Fruit fly (Drosophila melanogaster): ENCODE results near the gene Sgs8.

Gene Sgs8

dm6 chr3L:11491222-11491873 lies 17.8 kb downstream of the Sgs8 start (continued):
- TF ChIP-seq unpg (GFP tag; optimal IDR thresholded peaks at IDR 0.05): peak; percentile 64
- peak; percentile 8 for TF ChIP-seq Atf3 (GFP tag; optimal IDR thresholded peaks at IDR 0.05)
- no peak for TF ChIP-seq psq (GFP tag; optimal IDR thresholded peaks at IDR 0.05)
- TF ChIP-seq Ssrp (tag; optimal IDR thresholded peaks at IDR 0.05): peak; percentile 53
- TF ChIP-seq gsb (GFP tag; IDR thresholded peaks at IDR 0.05): peak; percentile 65
- TF ChIP-seq CG30403 (GFP tag; optimal IDR thresholded peaks at IDR 0.05): peak; percentile 69
- no peak for TF ChIP-seq bbx (GFP tag; IDR thresholded peaks at IDR 0.05; ENCODE audit: partially characterized antibody)
- TF ChIP-seq run (tag; optimal IDR thresholded peaks at IDR 0.05): peak; percentile 5
- TF ChIP-seq her (GFP tag; optimal IDR thresholded peaks at IDR 0.05): peak; percentile 48
- peak; percentile 52 for TF ChIP-seq CG11695 (GFP tag; IDR thresholded peaks at IDR 0.05)
- peak; percentile 66; the same call in 1 of the 2 replicates for TF ChIP-seq E2f1 (GFP tag; IDR thresholded peaks at IDR 0.05)
- no peak for TF ChIP-seq disco-r (GFP tag; optimal IDR thresholded peaks at IDR 0.05)
- peak; percentile 1 to 53 for TF ChIP-seq chif (GFP tag; optimal IDR thresholded peaks at IDR 0.05)
- no peak for TF ChIP-seq Sry-β (GFP tag; optimal IDR thresholded peaks at IDR 0.05)
- TF ChIP-seq CG15601 (tag; optimal IDR thresholded peaks at IDR 0.05): no peak
- TF ChIP-seq CG2712 (tag; optimal IDR thresholded peaks at IDR 0.05): peak; percentile 70
- no peak for TF ChIP-seq Trl (optimal IDR thresholded peaks at IDR 0.05)
- no peak for TF ChIP-seq Trl (GFP tag; optimal IDR thresholded peaks at IDR 0.05)
- peak; percentile 80 for TF ChIP-seq dysf (GFP tag; IDR thresholded peaks at IDR 0.05)
- TF ChIP-seq CG13424 (tag; optimal IDR thresholded peaks at IDR 0.05): peak; percentile 68
- TF ChIP-seq CG9876 (GFP tag; optimal IDR thresholded peaks at IDR 0.05): no peak
- no peak for TF ChIP-seq cad (GFP tag; optimal IDR thresholded peaks at IDR 0.05)
- no peak; the same call in 2 of the 3 replicates for TF ChIP-seq CG11456 (GFP tag; IDR thresholded peaks at IDR 0.05)
- TF ChIP-seq Dip2 (GFP tag; IDR thresholded peaks at IDR 0.05): no peak
- TF ChIP-seq nau (GFP tag; optimal IDR thresholded peaks at IDR 0.05): peak; percentile 20
- TF ChIP-seq abd-A (tag; optimal IDR thresholded peaks at IDR 0.05): no peak
- no peak for TF ChIP-seq Lpt (GFP tag; optimal IDR thresholded peaks at IDR 0.05)
- peak; percentile 54; the same call in 1 of the 2 replicates for TF ChIP-seq CG11247 (GFP tag; IDR thresholded peaks at IDR 0.05)
- peak; percentile 59; the same call in 1 of the 2 replicates for TF ChIP-seq chm (GFP tag; IDR thresholded peaks at IDR 0.05)
- peak; percentile 53; the same call in 1 of the 2 replicates for TF ChIP-seq CG14014 (GFP tag; IDR thresholded peaks at IDR 0.05)
- no peak for TF ChIP-seq p53 (GFP tag; optimal IDR thresholded peaks at IDR 0.05)
- peak; percentile 44 for TF ChIP-seq CG10267 (tag; optimal IDR thresholded peaks at IDR 0.05)
- TF ChIP-seq wek (GFP tag; optimal IDR thresholded peaks at IDR 0.05): no peak
- no peak for TF ChIP-seq HLH54F (GFP tag; optimal IDR thresholded peaks at IDR 0.05)
- peak; percentile 68; the same call in 2 of the 3 replicates for TF ChIP-seq H15 (GFP tag; IDR thresholded peaks at IDR 0.05)
- TF ChIP-seq tap (tag; optimal IDR thresholded peaks at IDR 0.05): peak; percentile 58
- peak; percentile 61; the same call in 2 of the 3 replicates for TF ChIP-seq ci (GFP tag; IDR thresholded peaks at IDR 0.05)
- TF ChIP-seq Ravus (GFP tag; IDR thresholded peaks at IDR 0.05): no peak; the same call in 1 of the 2 replicates
- no peak for TF ChIP-seq vnd (GFP tag; IDR thresholded peaks at IDR 0.05; ENCODE audit: partially characterized antibody)
- peak; percentile 67 for TF ChIP-seq Atf6 (GFP tag; IDR thresholded peaks at IDR 0.05)
- no peak for TF ChIP-seq CG14860 (GFP tag; IDR thresholded peaks at IDR 0.05; ENCODE audit: partially characterized antibody)
- TF ChIP-seq Eip74EF (GFP tag; optimal IDR thresholded peaks at IDR 0.05): no peak
- peak in 1 of 3 experiments; percentile 18 for TF ChIP-seq lola (GFP tag; optimal IDR thresholded peaks at IDR 0.05)
- TF ChIP-seq Sin3A (optimal IDR thresholded peaks at IDR 0.05): no peak
- no peak for TF ChIP-seq CG1647 (GFP tag; optimal IDR thresholded peaks at IDR 0.05)
- no peak for TF ChIP-seq CG6854 (GFP tag; optimal IDR thresholded peaks at IDR 0.05)
- no peak for TF ChIP-seq ham (GFP tag; IDR thresholded peaks at IDR 0.05)
- TF ChIP-seq gce (GFP tag; IDR thresholded peaks at IDR 0.05): no peak
- no peak for TF ChIP-seq Fer2 (tag; optimal IDR thresholded peaks at IDR 0.05)
- TF ChIP-seq Gsc (GFP tag; IDR thresholded peaks at IDR 0.05): no peak
- TF ChIP-seq danr (GFP tag; IDR thresholded peaks at IDR 0.05): peak; percentile 58; the same call in 1 of the 2 replicates
